Worm (Caenorhabditis elegans) whole organism, young adult: ENCODE results near the gene ZC443.3.

Experiments used
- B0019.2 ChIP-seq: fragments of 200-800 bp; sonication (Bioruptor generic); conservative IDR thresholded peaks from 2 replicates; pipeline ENCODE4 v1.3.6; 2022; ENCODE audit warnings: missing genetic modification reagents, missing genetic modification characterization, missing compliant biosample characterization
- B0035.1 ChIP-seq: sonication (generic microtip); optimal IDR thresholded peaks from 2 replicates; lab custom pipeline; 2016; ENCODE audit warnings: missing genetic modification characterization, mild to moderate bottlenecking, missing compliant biosample characterization, missing genotype, missing genetic modification reagents
- B0261.1 ChIP-seq: sonication (generic microtip); optimal IDR thresholded peaks from 2 replicates; lab custom pipeline; 2016; ENCODE audit warnings: mild to moderate bottlenecking, missing genetic modification characterization, moderate library complexity, missing compliant biosample characterization
- B0336.3 ChIP-seq: fragments of 200-800 bp; sonication (Bioruptor generic); IDR thresholded peaks from 2 replicates; pipeline ENCODE4 v1.3.6; 2022; ENCODE audit warnings: missing genetic modification characterization, missing compliant biosample characterization
- C06A6.2 ChIP-seq: fragments of 200-800 bp; sonication (Bioruptor generic); conservative IDR thresholded peaks from 2 replicates; pipeline ENCODE4 v1.3.6; 2022; ENCODE audit warnings: missing genetic modification characterization, missing compliant biosample characterization
- F10E7.11 ChIP-seq: sonication (generic microtip); optimal IDR thresholded peaks from 2 replicates; lab custom pipeline; 2017; ENCODE audit warnings: mild to moderate bottlenecking, missing genetic modification characterization, moderate library complexity, missing compliant biosample characterization
- F49E8.2 ChIP-seq: sonication (generic microtip); optimal IDR thresholded peaks from 3 replicates; lab custom pipeline; 2017; ENCODE audit warnings: missing genetic modification characterization, mild to moderate bottlenecking, missing compliant biosample characterization, antibody characterized with exemption, moderate library complexity; ENCODE audit not compliant: insufficient read depth
- F57A8.1 ChIP-seq: fragments of 200-800 bp; sonication (Bioruptor generic); optimal IDR thresholded peaks from 2 replicates; lab custom pipeline; 2018; ENCODE audit warnings: mild to moderate bottlenecking, missing genetic modification characterization, moderate library complexity, missing compliant biosample characterization
- K11D2.4 ChIP-seq: fragments of 200-800 bp; sonication (Bioruptor generic); IDR thresholded peaks from 2 replicates; pipeline ENCODE4 v1.3.6; 2022; ENCODE audit warnings: missing genetic modification reagents, missing genetic modification characterization, missing compliant biosample characterization
- T26A5.8 ChIP-seq: sonication (generic microtip); optimal IDR thresholded peaks from 2 replicates; lab custom pipeline; 2016; ENCODE audit warnings: missing genetic modification characterization, missing compliant biosample characterization
- Y53F4B.3 ChIP-seq: fragments of 200-800 bp; sonication (Bioruptor generic); IDR thresholded peaks from 2 replicates; pipeline ENCODE4 v1.3.6; 2022; ENCODE audit warnings: missing genetic modification reagents, missing genetic modification characterization, missing compliant biosample characterization
- Y53G8AR.9 ChIP-seq: fragments of 200-800 bp; sonication (Bioruptor generic); conservative IDR thresholded peaks from 2 replicates; pipeline ENCODE4 v1.3.6; 2022; ENCODE audit warnings: missing genetic modification reagents, missing genetic modification characterization, missing compliant biosample characterization
- Y67H2A.10 ChIP-seq: fragments of 200-800 bp; sonication (Bioruptor generic); conservative IDR thresholded peaks from 2 replicates; pipeline ENCODE4 v1.3.6; 2022; ENCODE audit warnings: missing genetic modification reagents, missing genetic modification characterization, missing compliant biosample characterization
- Y79H2A.3 ChIP-seq: fragments of 200-800 bp; sonication (Bioruptor generic); conservative IDR thresholded peaks from 2 replicates; pipeline ENCODE4 v1.3.6; 2022; ENCODE audit warnings: missing genetic modification reagents, missing genetic modification characterization, missing compliant biosample characterization
- Y95B8A.8 ChIP-seq: fragments of 200-800 bp; sonication (Bioruptor generic); IDR thresholded peaks from 2 replicates; pipeline ENCODE4 v1.3.6; 2022; ENCODE audit warnings: missing genetic modification reagents, missing genetic modification characterization, missing compliant biosample characterization
- ZK185.1 ChIP-seq: sonication (generic microtip); optimal IDR thresholded peaks from 2 replicates; lab custom pipeline; 2016; ENCODE audit warnings: mild to moderate bottlenecking, missing genetic modification characterization, missing compliant biosample characterization; ENCODE audit not compliant: poor library complexity, severe bottlenecking
- ama-1 ChIP-seq, 3 experiments: fragments of 150-350 bp in 1 of 3; sonication (generic microtip) in 2 of 3; optimal IDR thresholded peaks; 2 replicates each; lab custom pipeline; 2014 to 2018; ENCODE audit warnings: missing biosample characterization in 2 of 3, missing genetic modification characterization in 2 of 3, missing genetic modification reagents in 2 of 3
- atf-7 ChIP-seq: sonication (generic microtip); optimal IDR thresholded peaks from 2 replicates; lab custom pipeline; 2017; ENCODE audit warnings: mild to moderate bottlenecking, missing genetic modification characterization, missing compliant biosample characterization
- athp-1 ChIP-seq: sonication (generic microtip); optimal IDR thresholded peaks from 2 replicates; lab custom pipeline; 2017; ENCODE audit warnings: mild to moderate bottlenecking, missing genetic modification characterization, missing compliant biosample characterization
- bed-1 ChIP-seq: fragments of 200-800 bp; sonication (Bioruptor generic); IDR thresholded peaks from 2 replicates; pipeline ENCODE4 v1.3.6; 2022; ENCODE audit warnings: missing genetic modification reagents, missing genetic modification characterization, missing compliant biosample characterization
- cebp-1 ChIP-seq, 2 experiments: fragments of 200-800 bp in 1 of 2; sonication (Bioruptor generic) in 1 of 2; sonication (generic microtip) in 1 of 2; IDR thresholded peaks in 1 of 2; optimal IDR thresholded peaks in 1 of 2; 2 replicates each; pipeline versions ENCODE4 v1.3.6 to Lab custom; 2017 to 2022; ENCODE audit warnings: missing compliant biosample characterization in 2 of 2, missing genetic modification characterization in 2 of 2, mild to moderate bottlenecking in 1 of 2, missing genetic modification reagents in 1 of 2, moderate library complexity in 1 of 2
- cebp-2 ChIP-seq: fragments of 200-800 bp; sonication (Bioruptor generic); IDR thresholded peaks from 2 replicates; pipeline ENCODE4 v1.3.6; 2022; ENCODE audit warnings: missing genetic modification characterization, missing compliant biosample characterization
- ceh-27 ChIP-seq: fragments of 200-800 bp; sonication (Bioruptor generic); optimal IDR thresholded peaks from 2 replicates; lab custom pipeline; 2018; ENCODE audit warnings: mild to moderate bottlenecking, missing genetic modification characterization, moderate library complexity, missing compliant biosample characterization
- egl-44 ChIP-seq: fragments of 200-800 bp; sonication (Bioruptor generic); IDR thresholded peaks from 2 replicates; pipeline ENCODE4 v1.3.6; 2022; ENCODE audit warnings: missing genetic modification reagents, missing genetic modification characterization, missing compliant biosample characterization
- egrh-3 ChIP-seq: fragments of 200-800 bp; sonication (Bioruptor generic); IDR thresholded peaks from 2 replicates; pipeline ENCODE4 v1.3.6; 2022; ENCODE audit warnings: missing genetic modification reagents, missing genetic modification characterization, missing compliant biosample characterization
- hlh-12 ChIP-seq: sonication (generic microtip); optimal IDR thresholded peaks from 2 replicates; lab custom pipeline; 2016; ENCODE audit warnings: missing genetic modification characterization, missing compliant biosample characterization
- hrde-1 ChIP-seq: sonication (generic microtip); optimal IDR thresholded peaks from 2 replicates; lab custom pipeline; 2016; ENCODE audit warnings: missing genetic modification characterization, mild to moderate bottlenecking, missing compliant biosample characterization, moderate library complexity, missing genotype, missing genetic modification reagents, borderline replicate concordance
- lin-40 ChIP-seq: sonication (generic microtip); optimal IDR thresholded peaks from 2 replicates; lab custom pipeline; 2016; ENCODE audit warnings: missing genetic modification characterization, mild to moderate bottlenecking, missing compliant biosample characterization, missing genotype, missing genetic modification reagents
- lin-54 ChIP-seq: fragments of 200-800 bp; sonication (Bioruptor generic); optimal IDR thresholded peaks from 2 replicates; lab custom pipeline; 2018; ENCODE audit warnings: mild to moderate bottlenecking, missing genetic modification characterization, missing compliant biosample characterization
- lsl-1 ChIP-seq: fragments of 200-800 bp; sonication (Bioruptor generic); optimal IDR thresholded peaks from 2 replicates; lab custom pipeline; 2018; ENCODE audit warnings: mild to moderate bottlenecking, missing genetic modification characterization, moderate library complexity, missing compliant biosample characterization
- madf-10 ChIP-seq: sonication (generic microtip); optimal IDR thresholded peaks from 2 replicates; lab custom pipeline; 2016; ENCODE audit warnings: mild to moderate bottlenecking, missing genetic modification characterization, missing compliant biosample characterization
- mcd-1 ChIP-seq: fragments of 200-800 bp; sonication (Bioruptor generic); IDR thresholded peaks from 2 replicates; pipeline ENCODE4 v1.3.6; 2022; ENCODE audit warnings: missing genetic modification reagents, missing genetic modification characterization, missing compliant biosample characterization
- mxl-1 ChIP-seq: sonication (generic microtip); optimal IDR thresholded peaks from 2 replicates; lab custom pipeline; 2016; ENCODE audit warnings: missing genetic modification characterization, missing compliant biosample characterization
- nfya-2 ChIP-seq: fragments of 200-800 bp; sonication (Bioruptor generic); IDR thresholded peaks from 2 replicates; pipeline ENCODE4 v1.3.6; 2022; ENCODE audit warnings: missing genetic modification reagents, missing genetic modification characterization, missing compliant biosample characterization
- nhr-120 ChIP-seq: fragments of 200-800 bp; sonication (Bioruptor generic); IDR thresholded peaks from 2 replicates; pipeline ENCODE4 v1.3.6; 2022; ENCODE audit warnings: missing genetic modification characterization, missing compliant biosample characterization
- nhr-27 ChIP-seq: fragments of 200-800 bp; sonication (Bioruptor generic); optimal IDR thresholded peaks from 2 replicates; lab custom pipeline; 2018; ENCODE audit warnings: mild to moderate bottlenecking, missing genetic modification characterization, moderate library complexity, missing compliant biosample characterization
- nhr-80 ChIP-seq: sonication (generic microtip); optimal IDR thresholded peaks from 2 replicates; lab custom pipeline; 2016; ENCODE audit warnings: missing genetic modification characterization, missing compliant biosample characterization
- rcor-1 ChIP-seq: fragments of 200-800 bp; sonication (Bioruptor generic); IDR thresholded peaks from 2 replicates; pipeline ENCODE4 v1.3.6; 2022; ENCODE audit warnings: missing genetic modification reagents, missing genetic modification characterization, missing compliant biosample characterization
- repo-1 ChIP-seq: sonication (generic microtip); optimal IDR thresholded peaks from 2 replicates; lab custom pipeline; 2017; ENCODE audit warnings: mild to moderate bottlenecking, missing genetic modification characterization, missing compliant biosample characterization
- rpc-1 ChIP-seq, 2 experiments: fragments of 150-350 bp in 1 of 2; sonication (generic microtip) in 1 of 2; optimal IDR thresholded peaks; 2 replicates each; lab custom pipeline; 2014 to 2018; ENCODE audit warnings: missing biosample characterization in 1 of 2, missing genetic modification characterization in 1 of 2, missing genetic modification reagents in 1 of 2, missing genotype in 1 of 2
- snpc-4 ChIP-seq, 5 experiments: fragments of 150-350 bp in 1 of 5; sonication (generic microtip) in 4 of 5; optimal IDR thresholded peaks; 2 replicates each; lab custom pipeline; 2014 to 2018; ENCODE audit warnings: missing genetic modification characterization in 5 of 5, missing biosample characterization in 3 of 5, antibody characterized with exemption in 2 of 5, mild to moderate bottlenecking in 2 of 5, missing compliant biosample characterization in 2 of 5, missing genotype in 2 of 5, moderate library complexity in 2 of 5, missing genetic modification reagents in 1 of 5
- tlf-1 ChIP-seq: fragments of 200-800 bp; sonication (Bioruptor generic); optimal IDR thresholded peaks from 2 replicates; lab custom pipeline; 2018; ENCODE audit warnings: mild to moderate bottlenecking, missing genetic modification characterization, missing compliant biosample characterization
- ztf-18 ChIP-seq: sonication (generic microtip); optimal IDR thresholded peaks from 2 replicates; lab custom pipeline; 2016; ENCODE audit warnings: missing genotype, mild to moderate bottlenecking, missing genetic modification characterization, missing compliant biosample characterization
- ztf-25 ChIP-seq: fragments of 200-800 bp; sonication (Bioruptor generic); IDR thresholded peaks from 2 replicates; pipeline ENCODE4 v1.3.6; 2022; ENCODE audit warnings: missing genetic modification reagents, missing genetic modification characterization, missing compliant biosample characterization
- ztf-26 ChIP-seq: sonication (generic microtip); optimal IDR thresholded peaks from 2 replicates; lab custom pipeline; 2017; ENCODE audit warnings: missing genetic modification characterization, missing compliant biosample characterization
- ztf-28 ChIP-seq: fragments of 200-800 bp; sonication (Bioruptor generic); IDR thresholded peaks from 2 replicates; pipeline ENCODE4 v1.3.6; 2022; ENCODE audit warnings: missing genetic modification reagents, missing genetic modification characterization, missing compliant biosample characterization

ZC443.3 gene

ce11 chrV:12780248-12780647, 33.7 kb downstream of the ZC443.3 start (continued):
- peak; percentile 33; the same call in 1 of the 2 replicates for TF ChIP-seq Y95B8A.8
- no peak for TF ChIP-seq ztf-28
- TF ChIP-seq cebp-2 (GFP tag; lab: Robert Waterston, UW), result peak; percentile 80; the same call in 1 of the 2 replicates
- TF ChIP-seq cebp-1 (GFP tag; IDR thresholded peaks at IDR 0.05; lab: Robert Waterston, UW), result 0 out of 2 replicates have a peak, but pooled peaks have one; percentile 60
- no peak for TF ChIP-seq cebp-1 (tag; optimal IDR thresholded peaks at IDR 0.05; lab: Kevin White, UChicago)
- TF ChIP-seq C06A6.2 (GFP tag; lab: Robert Waterston, UW), result no peak
- no peak for TF ChIP-seq F10E7.11 (tag; lab: Kevin White, UChicago)
- TF ChIP-seq hrde-1 (tag; lab: Kevin White, UChicago), result no peak
- peak; percentile 59 for TF ChIP-seq T26A5.8 (tag; lab: Kevin White, UChicago)
- TF ChIP-seq madf-10 (tag; lab: Kevin White, UChicago), result peak; percentile 47
- peak; percentile 37 for TF ChIP-seq lsl-1
- peak; percentile 14 for TF ChIP-seq lin-40 (tag; lab: Kevin White, UChicago)
- peak; percentile 44 for TF ChIP-seq snpc-4 (GFP tag; optimal IDR thresholded peaks at IDR 0.05; lab: Kevin White, UChicago)
- TF ChIP-seq snpc-4 (tag; optimal IDR thresholded peaks at IDR 0.05; lab: Kevin White, UChicago), result peak in 1 of 4 experiments; percentile 68
- TF ChIP-seq nhr-80 (tag; lab: Kevin White, UChicago), result no peak
- TF ChIP-seq K11D2.4 (GFP tag; lab: Robert Waterston, UW), result no peak
- TF ChIP-seq Y79H2A.3 (GFP tag; lab: Robert Waterston, UW), result peak; percentile 84
- peak; percentile 69 for TF ChIP-seq ZK185.1 (tag; lab: Kevin White, UChicago)
- no peak for TF ChIP-seq ama-1 (optimal IDR thresholded peaks at IDR 0.05; lab: Kevin White, UChicago)
- TF ChIP-seq ama-1 (GFP tag; optimal IDR thresholded peaks at IDR 0.05; lab: Kevin White, UChicago), result peak in 1 of 2 experiments; percentile 76
- TF ChIP-seq ztf-18 (tag; lab: Kevin White, UChicago), result peak; percentile 79
- no peak for TF ChIP-seq nfya-2 (GFP tag; lab: Robert Waterston, UW)
- peak; percentile 4 for TF ChIP-seq atf-7 (tag; lab: Kevin White, UChicago)
- TF ChIP-seq mxl-1, result peak; percentile 72
- peak; percentile 72 for TF ChIP-seq athp-1
- peak; percentile 87 for TF ChIP-seq rpc-1 (optimal IDR thresholded peaks at IDR 0.05; lab: Kevin White, UChicago)
- TF ChIP-seq rpc-1 (tag; optimal IDR thresholded peaks at IDR 0.05; lab: Kevin White, UChicago), result peak; percentile 89
- peak; percentile 85 for TF ChIP-seq B0261.1 (tag; lab: Kevin White, UChicago)
- TF ChIP-seq hlh-12 (tag; lab: Kevin White, UChicago), result peak; percentile 4
- no peak; the same call in 1 of the 2 replicates for TF ChIP-seq egl-44
- peak; percentile 49 for TF ChIP-seq rcor-1
- TF ChIP-seq F57A8.1 (GFP tag; lab: Kevin White, UChicago), result peak; percentile 68
- peak; percentile 51 for TF ChIP-seq ztf-26 (tag; lab: Kevin White, UChicago)
- TF ChIP-seq lin-54 (GFP tag; lab: Kevin White, UChicago), result no peak
- 0 out of 2 replicates have a peak, but pooled peaks have one; percentile 45 for TF ChIP-seq egrh-3 (GFP tag; lab: Robert Waterston, UW)
- TF ChIP-seq ztf-25 (GFP tag; lab: Robert Waterston, UW), result peak; percentile 85
- no peak for TF ChIP-seq Y53F4B.3 (GFP tag; lab: Robert Waterston, UW)
- no peak for TF ChIP-seq B0019.2 (GFP tag; lab: Robert Waterston, UW)
- peak; percentile 72 for TF ChIP-seq mcd-1 (GFP tag; lab: Robert Waterston, UW)
- no peak for TF ChIP-seq Y67H2A.10 (GFP tag; lab: Robert Waterston, UW)
- TF ChIP-seq B0035.1 (tag; lab: Kevin White, UChicago), result no peak
- TF ChIP-seq tlf-1, result no peak
- no peak for TF ChIP-seq F49E8.2
- peak; percentile 75 for TF ChIP-seq ceh-27 (GFP tag; lab: Kevin White, UChicago)
- peak; percentile 15 for TF ChIP-seq repo-1 (tag; lab: Kevin White, UChicago)
- TF ChIP-seq bed-1 (GFP tag; lab: Robert Waterston, UW), result no peak
- peak; percentile 17 for TF ChIP-seq nhr-27
- TF ChIP-seq nhr-120 (GFP tag; lab: Robert Waterston, UW), result 0 out of 2 replicates have a peak, but pooled peaks have one; percentile 61
- no peak for TF ChIP-seq B0336.3 (GFP tag; lab: Robert Waterston, UW)
- no peak for TF ChIP-seq Y53G8AR.9 (GFP tag; lab: Robert Waterston, UW)
